Worm (Caenorhabditis elegans) whole organism, early embryonic: ENCODE data around the gene enu-3.6.

Experiments used
- ama-1 ChIP-seq: fragments of 150-350 bp; optimal IDR thresholded peaks from 2 replicates; lab custom pipeline; 2014
- ceh-13 ChIP-seq: fragments of 200-800 bp; sonication (Bioruptor generic); optimal IDR thresholded peaks from 2 replicates; lab custom pipeline; 2018; ENCODE audit warnings: mild to moderate bottlenecking, missing genetic modification characterization, missing compliant biosample characterization
- ets-7 ChIP-seq: sonication (generic microtip); optimal IDR thresholded peaks from 2 replicates; lab custom pipeline; 2016; ENCODE audit warnings: missing genotype, missing genetic modification characterization, missing compliant biosample characterization
- flt-1 ChIP-seq: fragments of 200-800 bp; sonication (Bioruptor generic); IDR thresholded peaks from 2 replicates; pipeline ENCODE4 v1.3.6; 2022; ENCODE audit warnings: missing genetic modification characterization, missing compliant biosample characterization
- hmbx-1 ChIP-seq: sonication (generic microtip); optimal IDR thresholded peaks from 2 replicates; lab custom pipeline; 2016; ENCODE audit warnings: mild to moderate bottlenecking, missing genetic modification characterization, missing compliant biosample characterization
- scrt-1 ChIP-seq: fragments of 200-800 bp; sonication (Bioruptor generic); IDR thresholded peaks from 2 replicates; pipeline ENCODE4 v1.3.6; 2022; ENCODE audit warnings: missing genetic modification characterization, missing compliant biosample characterization
- tbx-11 ChIP-seq: fragments of 200-800 bp; sonication (Bioruptor generic); IDR thresholded peaks from 2 replicates; pipeline ENCODE4 v1.3.6; 2022; ENCODE audit warnings: missing genetic modification characterization, missing compliant biosample characterization

DNA sequence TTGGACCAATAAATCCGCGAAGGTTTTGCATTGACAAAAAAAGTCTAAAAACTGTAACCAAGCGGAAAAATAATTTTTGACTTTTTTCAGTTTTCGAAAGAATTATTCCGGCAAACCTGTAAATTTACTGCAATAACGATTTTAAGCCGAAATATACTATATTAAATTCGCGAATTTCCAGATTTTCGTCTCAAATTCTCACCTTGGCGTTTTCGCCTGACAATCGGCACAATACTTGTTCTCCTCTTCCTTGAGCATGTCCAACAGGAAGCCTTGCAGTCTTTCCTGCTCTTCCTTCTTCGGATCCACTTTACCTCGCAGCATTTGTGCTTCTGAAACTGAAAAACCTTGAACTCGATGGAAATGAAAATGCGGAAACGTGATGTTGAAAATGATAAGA is 10.8 kb upstream of the enu-3.6 start, which contains the start of gene smap-1:
- TF ChIP-seq scrt-1 (no peak), ets-7 (no peak), ceh-13 (GFP tag; lab: Kevin White, UChicago) (no peak), hmbx-1 (tag; lab: Kevin White, UChicago) (no peak), flt-1 (GFP tag; lab: Robert Waterston, UW) (no peak), ama-1 (lab: Kevin White, UChicago) (no peak), tbx-11 (GFP tag; lab: Robert Waterston, UW) (no peak)
